Worm (Caenorhabditis elegans) whole organism, L1 larva: ENCODE data around the gene ZK1320.9.

ENCODE experiments used
- C04F5.9 ChIP-seq: sonication (generic microtip); optimal IDR thresholded peaks from 2 replicates; lab custom pipeline; 2016; ENCODE audit warnings: missing genetic modification characterization, missing compliant biosample characterization
- C16A3.4 ChIP-seq: fragments of 150-350 bp; optimal IDR thresholded peaks from 2 replicates; lab custom pipeline; 2014; ENCODE audit warnings: missing biosample characterization, missing genetic modification characterization
- C34B4.2 ChIP-seq: sonication (generic microtip); optimal IDR thresholded peaks from 2 replicates; lab custom pipeline; 2017; ENCODE audit warnings: mild to moderate bottlenecking, missing genetic modification characterization, missing compliant biosample characterization
- F16B12.6 ChIP-seq: fragments of 150-350 bp; optimal IDR thresholded peaks from 2 replicates; lab custom pipeline; 2014; ENCODE audit warnings: missing biosample characterization, missing genetic modification characterization
- Y116A8C.19 ChIP-seq: sonication (generic microtip); optimal IDR thresholded peaks from 2 replicates; lab custom pipeline; 2016; ENCODE audit warnings: missing compliant biosample characterization, missing genetic modification characterization, borderline replicate concordance
- aha-1 ChIP-seq: fragments of 150-350 bp; optimal IDR thresholded peaks from 2 replicates; lab custom pipeline; 2014; ENCODE audit warnings: missing biosample characterization, missing genetic modification characterization
- alr-1 ChIP-seq: fragments of 200-800 bp; sonication (Bioruptor generic); optimal IDR thresholded peaks from 2 replicates; lab custom pipeline; 2018; ENCODE audit warnings: borderline replicate concordance, mild to moderate bottlenecking, missing genetic modification characterization, missing compliant biosample characterization
- ama-1 ChIP-seq: fragments of 150-350 bp; optimal IDR thresholded peaks from 2 replicates; lab custom pipeline; 2014
- ceh-88 ChIP-seq: fragments of 200-800 bp; sonication (Bioruptor generic); IDR thresholded peaks from 2 replicates; pipeline ENCODE4 v1.3.6; 2022; ENCODE audit warnings: missing genetic modification characterization, missing compliant biosample characterization
- ces-1 ChIP-seq: fragments of 150-350 bp; optimal IDR thresholded peaks from 2 replicates; lab custom pipeline; 2014; ENCODE audit warnings: missing biosample characterization, missing genetic modification reagents, missing genetic modification characterization
- dsc-1 ChIP-seq: sonication (generic microtip); optimal IDR thresholded peaks from 2 replicates; lab custom pipeline; 2016; ENCODE audit warnings: mild to moderate bottlenecking, missing genetic modification characterization, missing compliant biosample characterization
- efl-3 ChIP-seq: fragments of 200-800 bp; sonication (Bioruptor generic); optimal IDR thresholded peaks from 2 replicates; lab custom pipeline; 2018; ENCODE audit warnings: mild to moderate bottlenecking, missing genetic modification characterization, missing compliant biosample characterization
- egl-27 ChIP-seq, 2 experiments: fragments of 150-350 bp in 1 of 2; sonication (generic microtip); optimal IDR thresholded peaks; 3 replicates each; lab custom pipeline; 2017 to 2018; ENCODE audit warnings: missing biosample characterization in 2 of 2, missing genetic modification characterization in 2 of 2, missing genetic modification reagents in 2 of 2
- elt-2 ChIP-seq: sonication (generic microtip); optimal IDR thresholded peaks from 2 replicates; lab custom pipeline; 2016; ENCODE audit warnings: missing genetic modification characterization, mild to moderate bottlenecking, inconsistent platforms, missing compliant biosample characterization, missing genetic modification reagents
- elt-3 ChIP-seq, 6 experiments: fragments of 150-350 bp in 1 of 6; sonication (generic microtip); optimal IDR thresholded peaks; 2 replicates each; lab custom pipeline; 2017 to 2018; ENCODE audit warnings: missing biosample characterization in 6 of 6, missing genetic modification characterization in 6 of 6, inconsistent platforms in 1 of 6
- fkh-10 ChIP-seq: sonication (generic microtip); optimal IDR thresholded peaks from 2 replicates; lab custom pipeline; 2017; ENCODE audit warnings: missing biosample characterization, missing genetic modification reagents, missing genetic modification characterization
- grh-1 ChIP-seq: fragments of 200-800 bp; sonication (Bioruptor generic); IDR thresholded peaks from 2 replicates; pipeline ENCODE4 v1.3.6; 2022; ENCODE audit warnings: missing genetic modification reagents, missing genetic modification characterization, missing compliant biosample characterization
- hpl-2 ChIP-seq: fragments of 150-350 bp; optimal IDR thresholded peaks from 2 replicates; lab custom pipeline; 2014; ENCODE audit warnings: missing biosample characterization, missing genetic modification reagents, missing genetic modification characterization
- irx-1 ChIP-seq: sonication (generic microtip); optimal IDR thresholded peaks from 2 replicates; lab custom pipeline; 2016; ENCODE audit warnings: missing genetic modification characterization, missing compliant biosample characterization
- jun-1 ChIP-seq: fragments of 150-350 bp; optimal IDR thresholded peaks from 2 replicates; lab custom pipeline; 2014; ENCODE audit warnings: missing biosample characterization, missing genetic modification reagents, missing genetic modification characterization
- lin-15B ChIP-seq: fragments of 150-350 bp; sonication (generic microtip); optimal IDR thresholded peaks from 3 replicates; lab custom pipeline; 2014; ENCODE audit warnings: missing biosample characterization, missing genetic modification characterization
- lin-35 ChIP-seq, 2 experiments: fragments of 150-350 bp; optimal IDR thresholded peaks; 2 replicates each; lab custom pipeline; 2014; ENCODE audit warnings: missing biosample characterization in 2 of 2, missing genetic modification characterization in 2 of 2, missing genetic modification reagents in 2 of 2
- lin-39 ChIP-seq: fragments of 150-350 bp; optimal IDR thresholded peaks from 2 replicates; lab custom pipeline; 2014; ENCODE audit warnings: missing biosample characterization, missing genetic modification reagents, missing genetic modification characterization
- lir-3 ChIP-seq: sonication (generic microtip); optimal IDR thresholded peaks from 2 replicates; lab custom pipeline; 2016; ENCODE audit warnings: mild to moderate bottlenecking, missing genetic modification characterization, moderate library complexity, missing compliant biosample characterization; ENCODE audit not compliant: poor library complexity
- lsy-2 ChIP-seq, 2 experiments: fragments of 150-350 bp; optimal IDR thresholded peaks; 2 replicates each; lab custom pipeline; 2014; ENCODE audit warnings: missing biosample characterization in 2 of 2, missing genetic modification characterization in 2 of 2
- mdl-1 ChIP-seq, 2 experiments: fragments of 150-350 bp; optimal IDR thresholded peaks; 2 replicates each; lab custom pipeline; 2014 to 2017; ENCODE audit warnings: missing biosample characterization in 2 of 2, missing genetic modification characterization in 2 of 2, inconsistent platforms in 1 of 2
- mef-2 ChIP-seq: fragments of 150-350 bp; optimal IDR thresholded peaks from 2 replicates; lab custom pipeline; 2014; ENCODE audit warnings: missing biosample characterization, missing genetic modification characterization
- nhr-71 ChIP-seq: sonication (generic microtip); optimal IDR thresholded peaks from 2 replicates; lab custom pipeline; 2016; ENCODE audit warnings: mild to moderate bottlenecking, missing genetic modification characterization, moderate library complexity, missing compliant biosample characterization
- nhr-85 ChIP-seq: sonication (generic microtip); peaks from one replicate; lab custom pipeline; 2016; ENCODE audit warnings: missing genetic modification characterization, inconsistent platforms, missing compliant biosample characterization
- pax-3 ChIP-seq: fragments of 200-800 bp; sonication (Bioruptor generic); optimal IDR thresholded peaks from 2 replicates; lab custom pipeline; 2018; ENCODE audit warnings: mild to moderate bottlenecking, missing genetic modification characterization, moderate library complexity, missing compliant biosample characterization
- pqm-1 ChIP-seq: sonication (generic microtip); optimal IDR thresholded peaks from 3 replicates; lab custom pipeline; 2017; ENCODE audit warnings: missing biosample characterization, missing genetic modification characterization
- rnt-1 ChIP-seq: sonication (generic microtip); optimal IDR thresholded peaks from 2 replicates; lab custom pipeline; 2016; ENCODE audit warnings: mild to moderate bottlenecking, missing genetic modification characterization, moderate library complexity, missing compliant biosample characterization
- sox-4 ChIP-seq: sonication (generic microtip); optimal IDR thresholded peaks from 2 replicates; lab custom pipeline; 2016; ENCODE audit warnings: missing genetic modification characterization, missing compliant biosample characterization
- sup-37 ChIP-seq: fragments of 200-800 bp; sonication (Bioruptor generic); optimal IDR thresholded peaks from 2 replicates; lab custom pipeline; 2018; ENCODE audit warnings: mild to moderate bottlenecking, missing genetic modification characterization, missing compliant biosample characterization
- tbx-2 ChIP-seq: sonication (generic microtip); optimal IDR thresholded peaks from 2 replicates; lab custom pipeline; 2016; ENCODE audit warnings: missing genetic modification characterization, missing compliant biosample characterization
- tlp-1 ChIP-seq: fragments of 150-350 bp; optimal IDR thresholded peaks from 2 replicates; lab custom pipeline; 2014; ENCODE audit warnings: missing biosample characterization, missing genetic modification characterization
- unc-30 ChIP-seq: sonication (generic microtip); optimal IDR thresholded peaks from 2 replicates; lab custom pipeline; 2017; ENCODE audit warnings: missing biosample characterization, missing genetic modification characterization
- unc-98 ChIP-seq: fragments of 200-800 bp; sonication (Bioruptor generic); IDR thresholded peaks from 2 replicates; pipeline ENCODE4 v1.3.6; 2022; ENCODE audit warnings: missing genetic modification characterization, missing compliant biosample characterization
- xbp-1 ChIP-seq: sonication (generic microtip); optimal IDR thresholded peaks from 2 replicates; lab custom pipeline; 2016; ENCODE audit warnings: missing genetic modification characterization, missing compliant biosample characterization
- zag-1 ChIP-seq: fragments of 150-350 bp; optimal IDR thresholded peaks from 2 replicates; lab custom pipeline; 2014; ENCODE audit warnings: missing biosample characterization, missing genetic modification characterization
- ztf-4 ChIP-seq: fragments of 150-350 bp; optimal IDR thresholded peaks from 2 replicates; lab custom pipeline; 2014; ENCODE audit warnings: missing biosample characterization, missing genetic modification characterization

The ZK1320.9 gene

DNA sequence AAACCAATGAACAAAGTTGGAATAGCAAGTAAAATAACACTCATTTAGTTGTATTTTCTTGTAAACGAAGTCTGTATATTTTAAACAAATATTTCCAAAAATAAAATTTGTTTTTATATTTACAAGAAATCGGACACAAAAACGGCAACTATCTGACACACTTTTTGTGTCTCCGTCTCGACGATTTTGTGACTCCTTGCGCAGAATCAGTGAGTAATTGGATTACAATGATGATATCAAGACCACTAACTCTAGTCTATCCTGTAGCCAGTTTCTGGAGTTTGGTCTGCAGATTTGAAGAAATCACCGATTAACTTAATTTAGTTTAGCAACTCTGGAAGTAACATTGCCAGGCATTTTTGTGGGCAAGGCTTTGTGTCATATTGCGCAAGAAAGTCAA lies 23.7 kb downstream of the ZK1320.9 start, which contains the start of gene cyp-13A10 (continued):
- TF ChIP-seq elt-3 (tag; optimal IDR thresholded peaks at IDR 0.05; lab: Kevin White, UChicago) (peak in 1 of 6 experiments; percentile 38), rnt-1 (tag; lab: Kevin White, UChicago) (no peak), ces-1 (no peak), nhr-85 (tag; lab: Kevin White, UChicago) (peak; percentile 66), tbx-2 (no peak), pqm-1 (tag; lab: Kevin White, UChicago) (no peak), ama-1 (lab: Kevin White, UChicago) (no peak), hpl-2 (GFP tag; lab: Kevin White, UChicago) (no peak), jun-1 (tag; lab: Kevin White, UChicago) (no peak), unc-98 (GFP tag; lab: Robert Waterston, UW) (no peak), lir-3 (tag; lab: Kevin White, UChicago) (no peak), lin-15B (tag; lab: Kevin White, UChicago) (no peak), sup-37 (no peak), ceh-88 (GFP tag; lab: Robert Waterston, UW) (no peak)
- TF ChIP-seq, all 84 proteins: peak for 6

DNA sequence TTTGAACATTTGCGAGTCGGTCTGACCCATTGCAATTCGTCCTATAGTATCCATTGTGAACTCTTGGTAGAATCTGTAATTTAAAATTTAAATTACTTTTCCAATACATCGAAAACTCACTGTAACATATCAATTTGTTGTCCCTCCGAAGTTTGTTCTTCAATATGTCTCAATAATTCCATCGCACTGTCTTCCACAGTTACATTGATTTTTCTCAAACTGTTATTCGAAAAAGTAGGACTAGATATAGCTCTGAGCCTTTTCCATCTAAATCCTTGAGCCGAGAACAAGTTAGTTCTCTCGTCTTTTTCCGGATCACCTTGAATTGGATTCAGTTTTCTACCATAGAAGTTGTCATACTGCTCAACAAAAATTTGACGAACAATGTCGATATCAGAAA lies 24.4 kb downstream of the ZK1320.9 start:
- TF ChIP-seq lin-35 (GFP tag; optimal IDR thresholded peaks at IDR 0.05; lab: Kevin White, UChicago) (no peak), efl-3 (no peak), Y116A8C.19 (no peak), C04F5.9 (no peak), unc-30 (no peak), egl-27 (tag; optimal IDR thresholded peaks at IDR 0.05; lab: Kevin White, UChicago) (no peak), C16A3.4 (tag; lab: Kevin White, UChicago) (no peak), nhr-71 (no peak), C34B4.2 (no peak)

DNA sequence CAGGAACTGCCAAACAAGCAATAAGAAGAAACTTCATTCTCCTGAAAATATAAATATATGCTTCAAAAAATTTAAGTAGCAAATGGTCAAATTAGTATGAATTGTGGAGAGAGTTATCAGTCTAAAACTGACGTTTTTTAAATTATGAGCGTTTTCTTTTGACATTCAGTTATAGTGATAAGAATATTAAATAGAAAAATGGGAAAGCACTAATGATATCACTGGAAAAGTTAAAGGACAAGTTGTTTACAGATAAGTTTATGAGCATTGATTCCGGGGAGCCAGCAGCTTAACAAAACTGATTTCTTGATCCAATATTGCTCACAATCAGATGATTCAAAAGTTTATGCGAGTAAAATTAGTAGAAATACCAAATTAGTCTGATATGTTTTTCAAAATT lies 26.1 kb downstream of the ZK1320.9 start, which contains the start of gene ZK1320.3:
Gene ZK1320.3, minus strand, starts transcription at position 41 of the 400 bp plus-strand sequence.
- TF ChIP-seq lin-39 (tag; lab: Kevin White, UChicago) (no peak), mef-2 (tag; lab: Kevin White, UChicago) (no peak), grh-1 (GFP tag; lab: Robert Waterston, UW) (no peak), lsy-2 (tag; optimal IDR thresholded peaks at IDR 0.05; lab: Kevin White, UChicago) (no peak), F16B12.6 (tag; lab: Kevin White, UChicago) (no peak), zag-1 (tag; lab: Kevin White, UChicago) (no peak), hpl-2 (GFP tag; lab: Kevin White, UChicago) (no peak), alr-1 (tag; lab: Kevin White, UChicago) (no peak), elt-3 (tag; optimal IDR thresholded peaks at IDR 0.05; lab: Kevin White, UChicago) (no peak), fkh-10 (GFP tag; lab: Kevin White, UChicago) (no peak), mdl-1 (tag; optimal IDR thresholded peaks at IDR 0.05; lab: Kevin White, UChicago) (no peak), xbp-1 (tag; lab: Kevin White, UChicago) (no peak), tlp-1 (tag; lab: Kevin White, UChicago) (no peak), dsc-1 (tag; lab: Kevin White, UChicago) (no peak), aha-1 (tag; lab: Kevin White, UChicago) (no peak), ztf-4 (no peak), irx-1 (tag; lab: Kevin White, UChicago) (no peak), pax-3 (tag; lab: Kevin White, UChicago) (no peak), egl-27 (tag; optimal IDR thresholded peaks at IDR 0.05; lab: Kevin White, UChicago) (no peak)

DNA sequence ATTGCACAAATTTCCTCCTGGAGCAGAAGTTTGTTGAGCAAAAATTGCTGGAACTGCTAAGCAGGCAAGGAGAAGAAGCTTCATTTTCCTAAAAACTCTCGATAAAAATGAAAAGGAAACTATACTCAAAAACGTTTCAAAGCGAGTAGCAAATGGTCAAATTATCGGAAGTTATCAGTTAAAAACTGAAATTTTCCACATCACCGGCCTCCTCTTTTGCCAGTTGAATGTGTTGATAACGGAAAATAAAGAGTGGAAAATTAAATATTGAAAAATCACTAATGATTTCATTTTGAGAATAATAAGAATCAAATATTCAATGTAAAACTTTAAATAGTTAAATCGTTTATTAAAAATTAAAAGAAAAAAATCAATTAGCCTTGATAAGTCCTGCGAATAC lies 27.6 kb downstream of the ZK1320.9 start, which contains the start of gene ZK1320.2:
Gene ZK1320.2, minus strand, starts transcription at position 88 of the 400 bp plus-strand sequence.
- TF ChIP-seq elt-2 (tag; lab: Kevin White, UChicago) = peak; percentile 26
- no peak for TF ChIP-seq sox-4 (tag; lab: Kevin White, UChicago)
